Fruit fly (Drosophila melanogaster) whole organism, embryonic: Measurements from ENCODE around the gene slp1.

ENCODE experiments used
- Bteb2 ChIP-seq: fragments of 200-800 bp; sonication (Bioruptor generic); optimal IDR thresholded peaks from 2 replicates; lab custom pipeline; 2016; ENCODE audit warnings: missing biosample characterization, missing genetic modification characterization
- CG10274 ChIP-seq: fragments of 200-800 bp; sonication (Bioruptor generic); optimal IDR thresholded peaks from 3 replicates; lab custom pipeline; 2017; ENCODE audit warnings: missing biosample characterization, mild to moderate bottlenecking, missing genetic modification characterization
- CG10321 ChIP-seq: fragments of 200-800 bp; sonication (Bioruptor generic); IDR thresholded peaks from 2 replicates; pipeline ENCODE4 v1.3.6; 2022; ENCODE audit warnings: missing biosample characterization, missing genetic modification characterization
- CG10462 ChIP-seq: fragments of 200-800 bp; sonication (Bioruptor generic); optimal IDR thresholded peaks from 2 replicates; lab custom pipeline; 2016; ENCODE audit warnings: missing biosample characterization, missing genetic modification characterization
- CG10654 ChIP-seq: fragments of 200-800 bp; sonication (Bioruptor generic); optimal IDR thresholded peaks from 2 replicates; lab custom pipeline; 2016; ENCODE audit warnings: missing biosample characterization, missing genetic modification characterization
- CG11085 ChIP-seq: fragments of 200-800 bp; sonication (Bioruptor generic); IDR thresholded peaks from 2 replicates; pipeline ENCODE4 v1.3.6; 2022; ENCODE audit warnings: missing biosample characterization, missing genetic modification characterization
- CG11398 ChIP-seq: fragments of 200-800 bp; sonication (Bioruptor generic); optimal IDR thresholded peaks from 2 replicates; lab custom pipeline; 2016; ENCODE audit warnings: missing biosample characterization, missing genetic modification characterization
- CG12104 ChIP-seq: fragments of 200-800 bp; sonication (Bioruptor generic); optimal IDR thresholded peaks from 3 replicates; lab custom pipeline; 2016; ENCODE audit warnings: missing biosample characterization, missing genetic modification characterization
- CG13894 ChIP-seq: fragments of 200-800 bp; sonication (Bioruptor generic); optimal IDR thresholded peaks from 3 replicates; lab custom pipeline; 2018; ENCODE audit warnings: missing biosample characterization, mild to moderate bottlenecking, missing genetic modification characterization, moderate library complexity
- CG15479 ChIP-seq: fragments of 200-800 bp; sonication (Bioruptor generic); optimal IDR thresholded peaks from 3 replicates; lab custom pipeline; 2019; ENCODE audit warnings: missing biosample characterization, mild to moderate bottlenecking, missing genetic modification characterization, moderate library complexity
- CG1603 ChIP-seq: fragments of 200-800 bp; sonication (Bioruptor generic); optimal IDR thresholded peaks from 2 replicates; lab custom pipeline; 2019; ENCODE audit warnings: missing biosample characterization, mild to moderate bottlenecking, missing genetic modification characterization, moderate library complexity
- CG17829 ChIP-seq: fragments of 200-800 bp; optimal IDR thresholded peaks from 2 replicates; lab custom pipeline; 2019; ENCODE audit warnings: missing biosample characterization, mild to moderate bottlenecking, missing genetic modification characterization, moderate library complexity
- CG2875 ChIP-seq: fragments of 200-800 bp; sonication (Bioruptor generic); optimal IDR thresholded peaks from 2 replicates; lab custom pipeline; 2017; ENCODE audit warnings: missing biosample characterization, mild to moderate bottlenecking, missing genetic modification characterization, missing genetic modification reagents
- CG3281 ChIP-seq: fragments of 200-800 bp; sonication (Bioruptor generic); optimal IDR thresholded peaks from 3 replicates; lab custom pipeline; 2017; ENCODE audit warnings: missing biosample characterization, mild to moderate bottlenecking, missing genetic modification characterization
- CG7556 ChIP-seq: fragments of 200-800 bp; sonication (Bioruptor generic); optimal IDR thresholded peaks from 2 replicates; lab custom pipeline; 2017; ENCODE audit warnings: missing biosample characterization, mild to moderate bottlenecking, missing genetic modification characterization
- Chrac-16 ChIP-seq: fragments of 200-800 bp; sonication (Bioruptor generic); optimal IDR thresholded peaks from 3 replicates; lab custom pipeline; 2016; ENCODE audit warnings: missing biosample characterization, missing genetic modification characterization
- Deaf1 ChIP-seq: fragments of 200-800 bp; optimal IDR thresholded peaks from 3 replicates; lab custom pipeline; 2019; ENCODE audit warnings: missing biosample characterization, mild to moderate bottlenecking, missing genetic modification characterization, moderate library complexity
- Ets65A ChIP-seq: fragments of 200-800 bp; sonication (Bioruptor generic); peaks from one replicate; lab custom pipeline; 2016; ENCODE audit warnings: missing biosample characterization, missing genetic modification characterization
- H15 ChIP-seq: fragments of 200-800 bp; sonication (Bioruptor generic); IDR thresholded peaks from 3 replicates; pipeline ENCODE4 v1.3.6; 2022; ENCODE audit warnings: missing biosample characterization, missing genetic modification characterization
- Kr ChIP-seq: fragments of 200-800 bp; sonication (Bioruptor generic); optimal IDR thresholded peaks from 2 replicates; lab custom pipeline; 2017; ENCODE audit warnings: missing biosample characterization, mild to moderate bottlenecking, missing genetic modification characterization
- MBD-R2 ChIP-seq: fragments of 200-800 bp; sonication (Bioruptor generic); IDR thresholded peaks from 2 replicates; pipeline ENCODE4 v1.3.6; 2022; ENCODE audit warnings: missing biosample characterization, missing genetic modification characterization
- MTF-1 ChIP-seq: fragments of 200-800 bp; sonication (Bioruptor generic); optimal IDR thresholded peaks from 2 replicates; lab custom pipeline; 2018; ENCODE audit warnings: missing biosample characterization, mild to moderate bottlenecking, missing genetic modification characterization, borderline replicate concordance
- NC2α ChIP-seq: fragments of 200-800 bp; sonication (Bioruptor generic); optimal IDR thresholded peaks from 2 replicates; lab custom pipeline; 2016; ENCODE audit warnings: missing biosample characterization, missing genetic modification characterization
- Neu2 ChIP-seq: fragments of 200-800 bp; sonication (Bioruptor generic); optimal IDR thresholded peaks from 3 replicates; lab custom pipeline; 2016; ENCODE audit warnings: missing biosample characterization, missing genetic modification characterization, borderline replicate concordance
- Tbp ChIP-seq: fragments of >200 bp; optimal IDR thresholded peaks from 2 replicates; lab custom pipeline; 2018; ENCODE audit warnings: missing biosample characterization, missing genetic modification characterization
- Trl ChIP-seq, 3 experiments: fragments of >200 bp in 2 of 3; fragments of 200-800 bp in 1 of 3; sonication (Bioruptor generic) in 1 of 3; optimal IDR thresholded peaks; 2 replicates in 1 of 3; 3 replicates in 2 of 3; lab custom pipeline; 2016 to 2017; ENCODE audit warnings: missing biosample characterization in 1 of 3, missing genetic modification characterization in 1 of 3
- abd-A ChIP-seq: fragments of 200-800 bp; sonication (Bioruptor generic); optimal IDR thresholded peaks from 3 replicates; lab custom pipeline; 2019; ENCODE audit warnings: missing biosample characterization, mild to moderate bottlenecking, missing genetic modification characterization, moderate library complexity
- ap ChIP-seq: fragments of 200-800 bp; sonication (Bioruptor generic); IDR thresholded peaks from 2 replicates; pipeline ENCODE4 v1.3.6; 2022; ENCODE audit warnings: missing biosample characterization, missing genetic modification characterization
- br ChIP-seq: fragments of >200 bp; optimal IDR thresholded peaks from 2 replicates; lab custom pipeline; 2017
- chinmo ChIP-seq: fragments of 200-800 bp; sonication (Bioruptor generic); IDR thresholded peaks from 4 replicates; pipeline ENCODE4 v1.3.6; 2022; ENCODE audit warnings: missing biosample characterization, missing genetic modification characterization; ENCODE audit not compliant: partially characterized antibody
- en ChIP-seq: fragments of 200-800 bp; sonication (Bioruptor generic); optimal IDR thresholded peaks from 2 replicates; lab custom pipeline; 2016; ENCODE audit warnings: missing biosample characterization, missing genetic modification characterization
- fd102C ChIP-seq: fragments of 200-800 bp; sonication (Bioruptor generic); optimal IDR thresholded peaks from 2 replicates; lab custom pipeline; 2018; ENCODE audit warnings: missing biosample characterization, mild to moderate bottlenecking, missing genetic modification characterization, moderate library complexity
- grau ChIP-seq: fragments of 200-800 bp; optimal IDR thresholded peaks from 3 replicates; lab custom pipeline; 2019; ENCODE audit warnings: missing biosample characterization, mild to moderate bottlenecking, missing genetic modification characterization, moderate library complexity
- grn ChIP-seq: fragments of 200-800 bp; sonication (Bioruptor generic); optimal IDR thresholded peaks from 3 replicates; lab custom pipeline; 2017; ENCODE audit warnings: missing biosample characterization, missing genetic modification characterization
- jigr1 ChIP-seq: fragments of 200-800 bp; sonication (Bioruptor generic); IDR thresholded peaks from 3 replicates; pipeline ENCODE4 v1.3.6; 2022; ENCODE audit warnings: missing biosample characterization, missing genetic modification characterization
- jing ChIP-seq: fragments of 200-800 bp; sonication (Bioruptor generic); optimal IDR thresholded peaks from 2 replicates; lab custom pipeline; 2018; ENCODE audit warnings: missing biosample characterization, mild to moderate bottlenecking, missing genetic modification characterization
- lmd ChIP-seq: fragments of 200-800 bp; sonication (Bioruptor generic); IDR thresholded peaks from 2 replicates; pipeline ENCODE4 v1.3.6; 2022; ENCODE audit warnings: missing biosample characterization, missing genetic modification characterization
- luna ChIP-seq: fragments of 200-800 bp; sonication (Bioruptor generic); optimal IDR thresholded peaks from 2 replicates; lab custom pipeline; 2016; ENCODE audit warnings: missing biosample characterization, missing genetic modification characterization
- mirr ChIP-seq: fragments of 200-800 bp; sonication (Bioruptor generic); optimal IDR thresholded peaks from 3 replicates; lab custom pipeline; 2018; ENCODE audit warnings: missing biosample characterization, mild to moderate bottlenecking, missing genetic modification characterization
- nom ChIP-seq: fragments of 200-800 bp; sonication (Bioruptor generic); optimal IDR thresholded peaks from 2 replicates; lab custom pipeline; 2017; ENCODE audit warnings: missing biosample characterization, missing genetic modification characterization, mild to moderate bottlenecking, moderate library complexity, missing genetic modification reagents
- p53 ChIP-seq: fragments of 200-800 bp; sonication (Bioruptor generic); optimal IDR thresholded peaks from 2 replicates; lab custom pipeline; 2016; ENCODE audit warnings: missing biosample characterization, missing genetic modification characterization
- pb ChIP-seq: fragments of 200-800 bp; sonication (Bioruptor generic); optimal IDR thresholded peaks from 3 replicates; lab custom pipeline; 2016; ENCODE audit warnings: missing biosample characterization, missing genetic modification characterization
- sc ChIP-seq, 3 experiments: fragments of >200 bp in 2 of 3; fragments of 200-800 bp in 1 of 3; sonication (Bioruptor generic) in 1 of 3; optimal IDR thresholded peaks; 2 replicates in 2 of 3; 3 replicates in 1 of 3; lab custom pipeline; 2017; ENCODE audit warnings: mild to moderate bottlenecking in 1 of 3, missing biosample characterization in 1 of 3, missing genetic modification characterization in 1 of 3, missing genetic modification reagents in 1 of 3
- sens-2 ChIP-seq: fragments of 200-800 bp; sonication (Bioruptor generic); IDR thresholded peaks from 2 replicates; pipeline ENCODE4 v1.3.6; 2022; ENCODE audit warnings: missing biosample characterization, missing genetic modification characterization
- so ChIP-seq: fragments of 200-800 bp; sonication (Bioruptor generic); IDR thresholded peaks from 3 replicates; pipeline ENCODE4 v1.3.6; 2022; ENCODE audit warnings: missing biosample characterization, missing genetic modification characterization
- stc ChIP-seq: fragments of 200-800 bp; sonication (Bioruptor generic); IDR thresholded peaks from 2 replicates; pipeline ENCODE4 v1.3.6; 2022; ENCODE audit warnings: missing biosample characterization, missing genetic modification characterization
- tgo ChIP-seq: fragments of 200-800 bp; sonication (Bioruptor generic); IDR thresholded peaks from 3 replicates; pipeline ENCODE4 v1.3.6; 2022; ENCODE audit warnings: missing biosample characterization, missing genetic modification characterization
- tll ChIP-seq, 2 experiments: fragments of 200-800 bp in 1 of 2; fragments of >200 bp in 1 of 2; sonication (Bioruptor generic) in 1 of 2; optimal IDR thresholded peaks; 2 replicates each; lab custom pipeline; 2017 to 2019; ENCODE audit warnings: missing biosample characterization in 2 of 2, missing genetic modification characterization in 2 of 2, mild to moderate bottlenecking in 1 of 2, moderate library complexity in 1 of 2
- trh ChIP-seq: fragments of 200-800 bp; sonication (Bioruptor generic); optimal IDR thresholded peaks from 2 replicates; lab custom pipeline; 2016; ENCODE audit warnings: missing biosample characterization, missing genetic modification characterization
- vvl ChIP-seq: fragments of 200-800 bp; sonication (Bioruptor generic); IDR thresholded peaks from 2 replicates; pipeline ENCODE4 v1.3.6; 2022; ENCODE audit warnings: missing biosample characterization, missing genetic modification characterization

slp1 gene

DNA sequence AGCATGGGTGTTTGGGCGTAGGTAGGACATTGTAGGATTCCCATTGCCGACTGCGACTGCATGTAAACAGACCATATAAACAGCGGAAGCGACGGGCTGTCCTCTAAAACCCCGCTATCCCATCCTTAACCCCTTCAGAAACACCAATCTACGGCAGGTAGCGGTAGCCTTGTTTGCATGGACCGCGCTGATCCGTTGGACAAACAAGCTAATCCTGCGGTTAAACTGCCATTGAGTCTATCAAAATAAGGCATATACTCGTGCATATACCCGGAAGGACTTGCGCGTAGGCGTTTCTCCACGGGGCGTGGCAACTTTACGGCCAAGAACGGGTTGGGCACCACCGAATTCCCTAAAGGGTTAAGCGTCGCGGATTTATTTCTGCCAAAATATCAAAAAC is 8.4 kb downstream of the slp1 start (continued):
- TF ChIP-seq jing (no peak), so (GFP tag; lab: Robert Waterston, UW) (no peak), jigr1 (GFP tag; lab: Robert Waterston, UW) (no peak), trh (GFP tag; lab: Kevin White, UChicago) (no peak), CG10654 (GFP tag; lab: Kevin White, UChicago) (no peak), Kr (peak; percentile 96), luna (GFP tag; lab: Kevin White, UChicago) (no peak), CG1603 (tag; lab: Kevin White, UChicago) (no peak), sens-2 (GFP tag; lab: Robert Waterston, UW) (no peak), ap (GFP tag; lab: Robert Waterston, UW) (no peak), MBD-R2 (GFP tag; lab: Robert Waterston, UW) (no peak), NC2α (GFP tag; lab: Kevin White, UChicago) (no peak), tll (GFP tag; optimal IDR thresholded peaks at IDR 0.05; lab: Kevin White, UChicago) (peak in 1 of 2 experiments; percentile 95), Tbp (GFP tag; lab: Kevin White, UChicago) (no peak), Ets65A (GFP tag; lab: Kevin White, UChicago) (peak; percentile 8), tgo (GFP tag; lab: Robert Waterston, UW) (no peak), br (lab: Kevin White, UChicago) (no peak), MTF-1 (GFP tag; lab: Kevin White, UChicago) (no peak), CG11085 (GFP tag; lab: Robert Waterston, UW) (0 out of 2 replicates have a peak, but pooled peaks have one; percentile 20), grn (GFP tag; lab: Kevin White, UChicago) (no peak), CG15479 (GFP tag; lab: Kevin White, UChicago) (peak; percentile 54), CG7556 (GFP tag; lab: Kevin White, UChicago) (no peak), vvl (GFP tag; lab: Robert Waterston, UW) (no peak), stc (GFP tag; lab: Robert Waterston, UW) (no peak), CG17829 (tag; lab: Kevin White, UChicago) (no peak), fd102C (GFP tag; lab: Kevin White, UChicago) (peak; percentile 82), H15 (GFP tag; lab: Robert Waterston, UW) (no peak), CG10462 (GFP tag; lab: Kevin White, UChicago) (no peak), mirr (GFP tag; lab: Kevin White, UChicago) (no peak), CG11398 (no peak), pb (GFP tag; lab: Kevin White, UChicago) (no peak), CG10274 (GFP tag; lab: Kevin White, UChicago) (no peak)

dm6 chr2L:3835221-3835620 is 9.7 kb downstream of the slp1 start:
- TF ChIP-seq lmd (GFP tag; lab: Robert Waterston, UW) (no peak), Neu2 (GFP tag; lab: Kevin White, UChicago) (no peak), CG3281 (GFP tag; lab: Kevin White, UChicago) (no peak), sc (optimal IDR thresholded peaks at IDR 0.05; lab: Kevin White, UChicago) (no peak), sc (GFP tag; optimal IDR thresholded peaks at IDR 0.05; lab: Kevin White, UChicago) (no peak), CG2875 (GFP tag; lab: Kevin White, UChicago) (no peak), en (GFP tag; lab: Kevin White, UChicago) (no peak), mirr (GFP tag; lab: Kevin White, UChicago) (no peak), grau (tag; lab: Kevin White, UChicago) (no peak), Bteb2 (no peak), CG13894 (no peak), abd-A (peak; percentile 65), CG15479 (GFP tag; lab: Kevin White, UChicago) (no peak), p53 (GFP tag; lab: Kevin White, UChicago) (no peak), CG10321 (GFP tag; lab: Robert Waterston, UW) (0 out of 2 replicates have a peak, but pooled peaks have one; percentile 35), nom (GFP tag; lab: Kevin White, UChicago) (no peak), CG11085 (GFP tag; lab: Robert Waterston, UW) (no peak), chinmo (0 out of 4 replicates have a peak, but pooled peaks have one; percentile 66), Trl (optimal IDR thresholded peaks at IDR 0.05; lab: Kevin White, UChicago) (peak; percentile 30 to 33), Trl (GFP tag; optimal IDR thresholded peaks at IDR 0.05; lab: Kevin White, UChicago) (no peak), Deaf1 (peak; percentile 95), Chrac-16 (no peak), CG12104 (no peak), Tbp (GFP tag; lab: Kevin White, UChicago) (no peak)
